Worm (Caenorhabditis elegans) whole organism, L3 larva: ENCODE results near the gene C17G10.1.
A peak's percentile ranks its signal among the peaks of the same experiment; 100 is the strongest.

Experiments used
- R02D3.7 ChIP-seq: fragments of 150-350 bp; optimal IDR thresholded peaks from 2 replicates; lab custom pipeline; 2014; ENCODE audit warnings: missing biosample characterization, missing genetic modification characterization
- aly-2 ChIP-seq: fragments of 150-350 bp; optimal IDR thresholded peaks from 2 replicates; lab custom pipeline; 2014; ENCODE audit warnings: missing biosample characterization, missing genetic modification characterization
- ama-1 ChIP-seq: fragments of 150-350 bp; optimal IDR thresholded peaks from 2 replicates; lab custom pipeline; 2018
- ceh-16 ChIP-seq: sonication (generic microtip); optimal IDR thresholded peaks from 2 replicates; lab custom pipeline; 2017; ENCODE audit warnings: missing biosample characterization, missing genetic modification characterization
- ceh-28 ChIP-seq: fragments of 150-350 bp; optimal IDR thresholded peaks from 2 replicates; lab custom pipeline; 2014; ENCODE audit warnings: missing biosample characterization, missing genetic modification reagents, missing genetic modification characterization
- ceh-82 ChIP-seq: fragments of 150-350 bp; optimal IDR thresholded peaks from 2 replicates; lab custom pipeline; 2014; ENCODE audit warnings: missing biosample characterization, missing genetic modification characterization
- ceh-9 ChIP-seq: sonication (generic microtip); optimal IDR thresholded peaks from 2 replicates; lab custom pipeline; 2018; ENCODE audit warnings: missing biosample characterization, missing genetic modification characterization
- daf-12 ChIP-seq: fragments of 150-350 bp; optimal IDR thresholded peaks from 2 replicates; lab custom pipeline; 2014; ENCODE audit warnings: missing biosample characterization, missing genetic modification reagents, missing genetic modification characterization
- elt-2 ChIP-seq: sonication (generic microtip); optimal IDR thresholded peaks from 2 replicates; lab custom pipeline; 2016; ENCODE audit warnings: missing genetic modification reagents, mild to moderate bottlenecking, missing genetic modification characterization, missing compliant biosample characterization
- eor-1 ChIP-seq, 2 experiments: fragments of 150-350 bp; optimal IDR thresholded peaks; 2 replicates each; lab custom pipeline; 2014 to 2018; ENCODE audit warnings: missing biosample characterization in 2 of 2, missing genetic modification characterization in 2 of 2
- fkh-10 ChIP-seq: sonication (generic microtip); optimal IDR thresholded peaks from 2 replicates; lab custom pipeline; 2017; ENCODE audit warnings: missing biosample characterization, missing genetic modification reagents, missing genetic modification characterization
- fos-1 ChIP-seq: fragments of 150-350 bp; optimal IDR thresholded peaks from 2 replicates; lab custom pipeline; 2014; ENCODE audit warnings: missing biosample characterization, missing genetic modification characterization
- hmg-11 ChIP-seq: sonication (generic microtip); optimal IDR thresholded peaks from 2 replicates; lab custom pipeline; 2016; ENCODE audit warnings: missing genetic modification characterization, missing compliant biosample characterization
- jun-1 ChIP-seq: fragments of 150-350 bp; optimal IDR thresholded peaks from 2 replicates; lab custom pipeline; 2014; ENCODE audit warnings: missing biosample characterization, missing genetic modification reagents, missing genetic modification characterization
- lin-15B ChIP-seq: fragments of 150-350 bp; optimal IDR thresholded peaks from 2 replicates; lab custom pipeline; 2014; ENCODE audit warnings: missing biosample characterization, missing genetic modification characterization
- lsy-12 ChIP-seq: sonication (generic microtip); optimal IDR thresholded peaks from 2 replicates; lab custom pipeline; 2016; ENCODE audit warnings: mild to moderate bottlenecking, missing genetic modification characterization, missing compliant biosample characterization
- mdl-1 ChIP-seq: fragments of 150-350 bp; optimal IDR thresholded peaks from 2 replicates; lab custom pipeline; 2014; ENCODE audit warnings: missing biosample characterization, missing genetic modification characterization
- nhr-11 ChIP-seq: fragments of 150-350 bp; optimal IDR thresholded peaks from 2 replicates; lab custom pipeline; 2014; ENCODE audit warnings: missing biosample characterization, missing genetic modification characterization
- nhr-12 ChIP-seq: fragments of 150-350 bp; optimal IDR thresholded peaks from 2 replicates; lab custom pipeline; 2014; ENCODE audit warnings: missing biosample characterization, missing genetic modification characterization
- nhr-23 ChIP-seq: fragments of 150-350 bp; optimal IDR thresholded peaks from 2 replicates; lab custom pipeline; 2014; ENCODE audit warnings: missing biosample characterization, missing genetic modification reagents, missing genetic modification characterization
- nhr-237 ChIP-seq: fragments of 150-350 bp; optimal IDR thresholded peaks from 2 replicates; lab custom pipeline; 2014; ENCODE audit warnings: missing biosample characterization, missing genetic modification characterization
- nhr-28 ChIP-seq: fragments of 150-350 bp; optimal IDR thresholded peaks from 2 replicates; lab custom pipeline; 2014; ENCODE audit warnings: missing biosample characterization, missing genetic modification characterization
- nhr-43 ChIP-seq: sonication (generic microtip); optimal IDR thresholded peaks from 2 replicates; lab custom pipeline; 2016; ENCODE audit warnings: mild to moderate bottlenecking, missing genetic modification characterization, missing compliant biosample characterization; ENCODE audit not compliant: poor library complexity, severe bottlenecking
- nhr-67 ChIP-seq: fragments of 150-350 bp; optimal IDR thresholded peaks from 2 replicates; lab custom pipeline; 2014; ENCODE audit warnings: missing biosample characterization, missing genetic modification characterization
- nhr-76 ChIP-seq: fragments of 150-350 bp; sonication (generic microtip); optimal IDR thresholded peaks from 5 replicates; lab custom pipeline; 2014; ENCODE audit warnings: missing biosample characterization, missing genetic modification characterization
- nhr-77 ChIP-seq: fragments of 150-350 bp; optimal IDR thresholded peaks from 2 replicates; lab custom pipeline; 2014; ENCODE audit warnings: missing biosample characterization, missing genetic modification characterization
- pha-4 ChIP-seq: fragments of 150-350 bp; optimal IDR thresholded peaks from 2 replicates; lab custom pipeline; 2014; ENCODE audit warnings: missing biosample characterization, missing genetic modification reagents, missing genetic modification characterization
- pqm-1 ChIP-seq: fragments of 150-350 bp; optimal IDR thresholded peaks from 2 replicates; lab custom pipeline; 2017; ENCODE audit warnings: missing biosample characterization, missing genetic modification characterization, inconsistent platforms
- sea-2 ChIP-seq: fragments of 150-350 bp; sonication (generic microtip); optimal IDR thresholded peaks from 4 replicates; lab custom pipeline; 2014; ENCODE audit warnings: missing biosample characterization, missing genetic modification reagents, missing genetic modification characterization
- snpc-4 ChIP-seq: fragments of 150-350 bp; optimal IDR thresholded peaks from 2 replicates; lab custom pipeline; 2014; ENCODE audit warnings: missing biosample characterization, missing genetic modification characterization
- unc-39 ChIP-seq: sonication (generic microtip); optimal IDR thresholded peaks from 4 replicates; lab custom pipeline; 2017; ENCODE audit warnings: missing biosample characterization, missing genetic modification characterization
- zag-1 ChIP-seq: fragments of 150-350 bp; optimal IDR thresholded peaks from 2 replicates; lab custom pipeline; 2014; ENCODE audit warnings: missing biosample characterization, missing genetic modification characterization
- ztf-11 ChIP-seq: fragments of 150-350 bp; optimal IDR thresholded peaks from 2 replicates; lab custom pipeline; 2014; ENCODE audit warnings: missing biosample characterization, missing genetic modification characterization

Gene C17G10.1

DNA sequence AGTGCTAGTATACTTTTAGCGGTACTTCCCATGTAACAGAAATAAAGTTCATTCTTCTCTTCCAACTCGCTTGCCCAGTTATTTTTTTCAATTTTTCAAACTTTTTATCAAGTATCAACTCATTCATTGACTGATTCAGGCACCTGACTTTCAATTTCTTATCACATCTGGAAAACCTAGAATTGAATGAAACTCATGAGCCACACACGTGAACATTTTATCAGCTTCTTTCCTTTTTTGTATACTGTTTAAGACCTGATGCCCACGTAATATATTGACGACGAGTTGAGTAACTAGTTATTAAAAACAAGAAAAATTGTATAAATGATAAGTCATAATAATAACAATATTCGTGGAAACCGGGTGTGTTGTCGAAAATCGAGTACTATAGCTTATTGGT lies 42.8 kb upstream of the C17G10.1 start:
- TF ChIP-seq pqm-1 (tag; lab: Kevin White, UChicago): peak; percentile 95
- TF ChIP-seq elt-2 (tag; lab: Kevin White, UChicago): peak; percentile 92
- no peak for TF ChIP-seq nhr-67 (tag; lab: Kevin White, UChicago)
- no peak for TF ChIP-seq ceh-82 (tag; lab: Kevin White, UChicago)
- peak; percentile 67 for TF ChIP-seq pha-4

DNA sequence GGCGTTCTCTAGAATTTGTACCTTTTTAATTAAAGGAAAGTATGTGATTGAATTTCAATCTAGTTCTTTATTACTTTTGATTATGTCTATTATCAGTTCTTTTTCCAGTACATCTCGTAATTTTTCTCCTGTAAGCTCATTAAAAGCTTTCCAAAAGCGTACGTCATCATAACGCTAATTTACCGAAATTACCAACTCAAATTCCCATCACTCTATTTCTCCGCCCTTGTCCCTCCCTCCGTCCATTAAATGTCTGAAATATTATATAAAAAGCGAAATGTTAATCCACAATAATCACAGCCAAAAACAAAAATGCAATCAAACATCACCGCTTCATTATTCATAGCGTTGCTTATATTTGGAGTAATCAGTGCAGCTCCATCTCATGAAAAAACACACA lies 42.0 kb upstream of the C17G10.1 start, which contains the start of gene ins-12:
Gene ins-12, plus strand, starts transcription at position 301 of the 400 bp plus-strand sequence.
- TF ChIP-seq jun-1 (tag; lab: Kevin White, UChicago) (no peak), R02D3.7 (tag; lab: Kevin White, UChicago) (no peak), lsy-12 (no peak), ceh-28 (tag; lab: Kevin White, UChicago) (no peak)
- TF ChIP-seq, all 47 proteins: peak for 0

DNA sequence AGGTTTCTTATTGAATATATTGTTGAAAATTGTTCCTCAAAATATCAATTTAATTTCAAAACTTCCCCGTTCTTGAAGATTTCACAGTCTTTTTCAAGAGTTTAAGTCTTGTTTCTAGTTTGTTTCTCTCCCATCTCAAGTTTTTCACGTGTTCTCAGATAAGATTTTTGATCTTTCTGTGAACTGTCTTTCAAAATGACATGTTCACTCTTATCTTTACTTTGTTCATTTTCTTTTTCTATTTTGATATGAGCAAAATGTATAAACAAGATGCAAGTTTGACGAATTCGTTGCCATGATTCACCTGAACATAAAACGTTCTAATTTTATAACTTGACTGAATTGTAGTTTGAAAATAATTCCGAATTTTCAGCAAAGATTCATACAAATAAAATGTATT lies 41.6 kb upstream of the C17G10.1 start:
- no peak for TF ChIP-seq pha-4
- TF ChIP-seq elt-2 (tag; lab: Kevin White, UChicago): peak; percentile 33
- no peak for TF ChIP-seq fkh-10 (GFP tag; lab: Kevin White, UChicago)
- TF ChIP-seq pqm-1 (tag; lab: Kevin White, UChicago): peak; percentile 24

DNA sequence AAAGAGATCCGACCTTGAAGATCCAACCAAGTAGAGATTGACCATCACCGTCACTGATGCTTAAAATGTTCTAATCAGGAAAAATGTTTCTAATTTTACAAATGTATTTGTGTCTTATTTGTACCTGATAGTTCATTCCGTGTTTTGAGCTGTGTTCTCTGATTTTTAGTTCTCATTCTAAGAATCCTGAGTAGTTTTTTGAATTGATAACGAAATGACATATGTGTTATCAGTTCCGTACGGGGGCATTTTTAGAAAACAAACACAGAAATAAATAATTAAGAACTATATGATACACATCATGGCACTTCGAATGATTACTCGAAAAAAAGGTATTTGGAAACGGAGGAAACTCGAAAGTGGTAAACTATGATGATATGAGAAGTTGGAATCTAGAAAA lies 40.8 kb upstream of the C17G10.1 start:
- peak; percentile 72 for TF ChIP-seq elt-2 (tag; lab: Kevin White, UChicago)
- TF ChIP-seq nhr-12 (tag; lab: Kevin White, UChicago): no peak
- TF ChIP-seq pqm-1 (tag; lab: Kevin White, UChicago): no peak
- no peak for TF ChIP-seq pha-4
- no peak for TF ChIP-seq ceh-9
- TF ChIP-seq hmg-11 (tag; lab: Kevin White, UChicago): no peak
- no peak for TF ChIP-seq nhr-23
- no peak for TF ChIP-seq nhr-28 (tag; lab: Kevin White, UChicago)
- no peak for TF ChIP-seq unc-39 (tag; lab: Kevin White, UChicago)

- TF ChIP-seq mdl-1 (tag; lab: Kevin White, UChicago) (no peak), snpc-4 (tag; lab: Kevin White, UChicago) (no peak), lin-15B (tag; lab: Kevin White, UChicago) (no peak), fos-1 (tag; lab: Kevin White, UChicago) (no peak), ceh-9 (no peak), nhr-11 (tag; lab: Kevin White, UChicago) (no peak), daf-12 (tag; lab: Kevin White, UChicago) (no peak), nhr-23 (no peak), nhr-43 (no peak), nhr-77 (tag; lab: Kevin White, UChicago) (no peak), zag-1 (tag; lab: Kevin White, UChicago) (no peak), pqm-1 (tag; lab: Kevin White, UChicago) (no peak), unc-39 (tag; lab: Kevin White, UChicago) (no peak)
These were observed 39.9 kb upstream of the C17G10.1 start, which contains the start of gene ins-11 for ce11 chrII:5556431-5556830. Gene ins-11 (plus strand): TSS chrII:5556731.

- no peak for TF ChIP-seq ceh-16 (tag; lab: Kevin White, UChicago)
- TF ChIP-seq pqm-1 (tag; lab: Kevin White, UChicago): peak; percentile 76
- TF ChIP-seq ceh-9: no peak
- TF ChIP-seq nhr-67 (tag; lab: Kevin White, UChicago): no peak
- peak; percentile 95 for TF ChIP-seq elt-2 (tag; lab: Kevin White, UChicago)
- TF ChIP-seq, all 47 proteins: peak for 2
These were observed 39.2 kb upstream of the C17G10.1 start for ce11 chrII:5557134-5557533.

DNA sequence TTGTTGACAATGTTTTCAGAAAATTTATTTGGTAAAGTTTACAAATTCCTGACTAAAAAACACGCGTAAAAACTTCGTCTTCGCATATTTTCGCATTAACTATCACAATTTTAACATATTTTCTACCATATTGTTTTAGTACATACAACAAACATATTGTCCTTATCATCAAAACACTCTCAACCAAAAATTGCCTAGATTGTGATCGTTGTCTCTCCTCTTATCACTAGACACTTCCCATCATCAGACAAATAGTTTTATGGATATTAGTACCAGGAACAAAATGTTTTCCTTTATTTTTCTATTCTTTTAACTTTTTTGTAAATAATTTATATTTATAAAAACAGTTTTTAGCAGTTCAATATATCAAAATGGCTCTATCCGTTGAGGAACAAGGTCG lies 35.0 kb upstream of the C17G10.1 start, which contains the start of gene C17C3.3:
Gene C17C3.3, plus strand, starts transcription at position 346 of the 400 bp plus-strand sequence.
- TF ChIP-seq sea-2 (GFP tag; lab: Kevin White, UChicago): no peak
- TF ChIP-seq nhr-237 (tag; lab: Kevin White, UChicago): no peak
- TF ChIP-seq nhr-43: no peak
- no peak for TF ChIP-seq lin-15B (tag; lab: Kevin White, UChicago)
- no peak for TF ChIP-seq ama-1 (lab: Kevin White, UChicago)
- TF ChIP-seq nhr-76: no peak
- TF ChIP-seq nhr-23: no peak
- no peak for TF ChIP-seq eor-1 (tag; optimal IDR thresholded peaks at IDR 0.05; lab: Kevin White, UChicago)
- no peak for TF ChIP-seq ceh-16 (tag; lab: Kevin White, UChicago)
- no peak for TF ChIP-seq zag-1 (tag; lab: Kevin White, UChicago)
- TF ChIP-seq lsy-12: no peak
- no peak for TF ChIP-seq hmg-11 (tag; lab: Kevin White, UChicago)
- peak; percentile 46 for TF ChIP-seq pha-4
- peak; percentile 67 for TF ChIP-seq pqm-1 (tag; lab: Kevin White, UChicago)
- no peak for TF ChIP-seq nhr-28 (tag; lab: Kevin White, UChicago)
- TF ChIP-seq aly-2 (tag; lab: Kevin White, UChicago): no peak
- no peak for TF ChIP-seq daf-12 (tag; lab: Kevin White, UChicago)
- TF ChIP-seq ztf-11 (tag; lab: Kevin White, UChicago): no peak
- TF ChIP-seq elt-2 (tag; lab: Kevin White, UChicago): peak; percentile 88
- TF ChIP-seq fos-1 (tag; lab: Kevin White, UChicago): no peak
- no peak for TF ChIP-seq ceh-9
- no peak for TF ChIP-seq nhr-77 (tag; lab: Kevin White, UChicago)
- TF ChIP-seq, all 47 proteins: peak for 3
